Fruit fly (Drosophila melanogaster) whole organism, embryonic: ENCODE results near the gene RhoGAP19D.

Experiments used
- Aef1 ChIP-seq: fragments of 200-800 bp; sonication (Bioruptor generic); IDR thresholded peaks from 3 replicates; pipeline ENCODE4 v1.3.6; 2022; ENCODE audit warnings: missing biosample characterization, missing genetic modification characterization
- Atf3 ChIP-seq: fragments of 200-800 bp; sonication (Bioruptor generic); optimal IDR thresholded peaks from 3 replicates; lab custom pipeline; 2016; ENCODE audit warnings: missing biosample characterization, missing genetic modification characterization
- CG10267 ChIP-seq: fragments of 200-800 bp; sonication (Bioruptor generic); optimal IDR thresholded peaks from 2 replicates; lab custom pipeline; 2018; ENCODE audit warnings: missing biosample characterization, mild to moderate bottlenecking, missing genetic modification characterization, moderate library complexity
- CG10543 ChIP-seq: fragments of 200-800 bp; sonication (Bioruptor generic); optimal IDR thresholded peaks from 3 replicates; lab custom pipeline; 2017; ENCODE audit warnings: missing biosample characterization, mild to moderate bottlenecking, missing genetic modification characterization, moderate library complexity
- CG10979 ChIP-seq: fragments of 200-800 bp; sonication (Bioruptor generic); optimal IDR thresholded peaks from 2 replicates; lab custom pipeline; 2018; ENCODE audit warnings: missing biosample characterization, mild to moderate bottlenecking, missing genetic modification characterization, moderate library complexity
- CG12104 ChIP-seq: fragments of 200-800 bp; sonication (Bioruptor generic); optimal IDR thresholded peaks from 3 replicates; lab custom pipeline; 2016; ENCODE audit warnings: missing biosample characterization, missing genetic modification characterization
- CG13775 ChIP-seq: fragments of 200-800 bp; sonication (Bioruptor generic); optimal IDR thresholded peaks from 3 replicates; lab custom pipeline; 2017; ENCODE audit warnings: missing biosample characterization, mild to moderate bottlenecking, missing genetic modification characterization
- CG13894 ChIP-seq: fragments of 200-800 bp; sonication (Bioruptor generic); optimal IDR thresholded peaks from 3 replicates; lab custom pipeline; 2018; ENCODE audit warnings: missing biosample characterization, mild to moderate bottlenecking, missing genetic modification characterization, moderate library complexity
- CG15514 ChIP-seq: fragments of 200-800 bp; sonication (Bioruptor generic); optimal IDR thresholded peaks from 3 replicates; lab custom pipeline; 2017; ENCODE audit warnings: missing biosample characterization, missing genetic modification characterization, mild to moderate bottlenecking, moderate library complexity, missing genetic modification reagents
- CG2116 ChIP-seq: fragments of 200-800 bp; sonication (Bioruptor generic); optimal IDR thresholded peaks from 3 replicates; lab custom pipeline; 2018; ENCODE audit warnings: missing biosample characterization, mild to moderate bottlenecking, missing genetic modification characterization
- CG2678 ChIP-seq: fragments of 200-800 bp; sonication (Bioruptor generic); optimal IDR thresholded peaks from 3 replicates; lab custom pipeline; 2019; ENCODE audit warnings: missing biosample characterization, mild to moderate bottlenecking, missing genetic modification characterization, moderate library complexity
- CG3065 ChIP-seq: fragments of 200-800 bp; sonication (Bioruptor generic); optimal IDR thresholded peaks from 2 replicates; lab custom pipeline; 2016; ENCODE audit warnings: missing biosample characterization, missing genetic modification characterization
- CG33213 ChIP-seq: fragments of 200-800 bp; sonication (Bioruptor generic); optimal IDR thresholded peaks from 3 replicates; lab custom pipeline; 2016; ENCODE audit warnings: missing biosample characterization, missing genetic modification characterization
- CG4360 ChIP-seq: fragments of 200-800 bp; sonication (Bioruptor generic); IDR thresholded peaks from 2 replicates; pipeline ENCODE4 v1.3.6; 2022; ENCODE audit warnings: missing biosample characterization, missing genetic modification characterization
- CG7271 ChIP-seq: fragments of 200-800 bp; sonication (Bioruptor generic); optimal IDR thresholded peaks from 2 replicates; lab custom pipeline; 2018; ENCODE audit warnings: missing biosample characterization, mild to moderate bottlenecking, missing genetic modification characterization, moderate library complexity
- CG7786 ChIP-seq: fragments of 200-800 bp; sonication (Bioruptor generic); optimal IDR thresholded peaks from 2 replicates; lab custom pipeline; 2016; ENCODE audit warnings: missing biosample characterization, missing genetic modification characterization
- CG7839 ChIP-seq: fragments of 200-800 bp; sonication (Bioruptor generic); optimal IDR thresholded peaks from 3 replicates; lab custom pipeline; 2018; ENCODE audit warnings: missing biosample characterization, mild to moderate bottlenecking, missing genetic modification characterization, moderate library complexity
- CG8281 ChIP-seq: fragments of 200-800 bp; sonication (Bioruptor generic); optimal IDR thresholded peaks from 2 replicates; lab custom pipeline; 2018; ENCODE audit warnings: missing biosample characterization, mild to moderate bottlenecking, missing genetic modification characterization, moderate library complexity
- CoRest ChIP-seq: fragments of 200-800 bp; sonication (Bioruptor generic); optimal IDR thresholded peaks from 3 replicates; lab custom pipeline; 2018; ENCODE audit warnings: missing biosample characterization, mild to moderate bottlenecking, missing genetic modification characterization, moderate library complexity
- D ChIP-seq, 2 experiments: fragments of 200-800 bp in 1 of 2; fragments of >200 bp in 1 of 2; sonication (Bioruptor generic) in 1 of 2; optimal IDR thresholded peaks; 2 replicates in 1 of 2; 3 replicates in 1 of 2; lab custom pipeline; 2017; ENCODE audit warnings: mild to moderate bottlenecking in 1 of 2, missing biosample characterization in 1 of 2, missing genetic modification characterization in 1 of 2, missing genetic modification reagents in 1 of 2
- Doc2 ChIP-seq: fragments of 200-800 bp; sonication (Bioruptor generic); IDR thresholded peaks from 2 replicates; pipeline ENCODE4 v1.3.6; 2022; ENCODE audit warnings: missing biosample characterization, missing genetic modification characterization
- Gsc ChIP-seq: fragments of 200-800 bp; sonication (Bioruptor generic); IDR thresholded peaks from 2 replicates; pipeline ENCODE4 v1.3.6; 2022; ENCODE audit warnings: missing biosample characterization, missing genetic modification characterization
- H2.0 ChIP-seq: fragments of 200-800 bp; sonication (Bioruptor generic); IDR thresholded peaks from 2 replicates; pipeline ENCODE4 v1.3.6; 2022; ENCODE audit warnings: missing biosample characterization, missing genetic modification characterization
- Hr51 ChIP-seq, 2 experiments: fragments of 200-800 bp; sonication (Bioruptor generic); optimal IDR thresholded peaks; 2 replicates in 1 of 2; 3 replicates in 1 of 2; lab custom pipeline; 2016 to 2018; ENCODE audit warnings: missing biosample characterization in 2 of 2, missing genetic modification characterization in 2 of 2, mild to moderate bottlenecking in 1 of 2, moderate library complexity in 1 of 2
- MBD-R2 ChIP-seq: fragments of 200-800 bp; sonication (Bioruptor generic); IDR thresholded peaks from 2 replicates; pipeline ENCODE4 v1.3.6; 2022; ENCODE audit warnings: missing biosample characterization, missing genetic modification characterization
- Oli ChIP-seq: fragments of 200-800 bp; sonication (Bioruptor generic); optimal IDR thresholded peaks from 2 replicates; lab custom pipeline; 2018; ENCODE audit warnings: missing biosample characterization, mild to moderate bottlenecking, missing genetic modification characterization, moderate library complexity
- Pdp1 ChIP-seq, 2 experiments: fragments of 200-800 bp; sonication (Bioruptor generic); optimal IDR thresholded peaks; 3 replicates each; lab custom pipeline; 2016; ENCODE audit warnings: missing biosample characterization in 2 of 2, missing genetic modification characterization in 2 of 2, mild to moderate bottlenecking in 1 of 2, moderate library complexity in 1 of 2
- Rfx ChIP-seq: fragments of 200-800 bp; sonication (Bioruptor generic); IDR thresholded peaks from 2 replicates; pipeline ENCODE4 v1.3.6; 2022; ENCODE audit warnings: missing biosample characterization, missing genetic modification characterization
- Vsx1 ChIP-seq: fragments of 200-800 bp; sonication (Bioruptor generic); optimal IDR thresholded peaks from 2 replicates; lab custom pipeline; 2017; ENCODE audit warnings: missing biosample characterization, mild to moderate bottlenecking, missing genetic modification characterization, missing genetic modification reagents
- ase ChIP-seq: fragments of 200-800 bp; sonication (Bioruptor generic); IDR thresholded peaks from 3 replicates; pipeline ENCODE4 v1.3.6; 2022; ENCODE audit warnings: missing biosample characterization, missing genetic modification characterization
- da ChIP-seq: fragments of 200-800 bp; sonication (Bioruptor generic); optimal IDR thresholded peaks from 2 replicates; lab custom pipeline; 2016; ENCODE audit warnings: missing biosample characterization, missing genetic modification characterization
- hkb ChIP-seq, 2 experiments: fragments of 200-800 bp in 1 of 2; fragments of >200 bp in 1 of 2; sonication (Bioruptor generic) in 1 of 2; IDR thresholded peaks in 1 of 2; optimal IDR thresholded peaks in 1 of 2; 2 replicates each; pipeline versions ENCODE4 v1.3.6 to Lab custom; 2017 to 2022; ENCODE audit warnings: missing biosample characterization in 1 of 2, missing genetic modification characterization in 1 of 2
- mld ChIP-seq: fragments of 200-800 bp; sonication (Bioruptor generic); IDR thresholded peaks from 3 replicates; pipeline ENCODE4 v1.3.6; 2022; ENCODE audit warnings: missing biosample characterization, missing genetic modification characterization; ENCODE audit not compliant: partially characterized antibody
- nerfin-2 ChIP-seq: fragments of 200-800 bp; sonication (Bioruptor generic); IDR thresholded peaks from 2 replicates; pipeline ENCODE4 v1.3.6; 2022; ENCODE audit warnings: missing biosample characterization, missing genetic modification characterization; ENCODE audit not compliant: partially characterized antibody
- org-1 ChIP-seq: fragments of 200-800 bp; sonication (Bioruptor generic); optimal IDR thresholded peaks from 2 replicates; lab custom pipeline; 2017; ENCODE audit warnings: missing biosample characterization, missing genetic modification characterization
- otp ChIP-seq: fragments of 200-800 bp; sonication (Bioruptor generic); IDR thresholded peaks from 3 replicates; pipeline ENCODE4, ENCODE4 v1.3.6; 2022; ENCODE audit warnings: missing biosample characterization, missing genetic modification characterization
- pan ChIP-seq, 4 experiments: fragments of >200 bp in 3 of 4; fragments of 200-800 bp in 1 of 4; sonication (Bioruptor generic) in 1 of 4; optimal IDR thresholded peaks in 3 of 4; IDR thresholded peaks in 1 of 4; 2 replicates each; pipeline versions ENCODE4 v1.3.6 to Lab custom; 2017 to 2022; ENCODE audit warnings: missing biosample characterization in 2 of 4, missing genetic modification characterization in 2 of 4, mixed read lengths in 1 of 4
- pum ChIP-seq: fragments of 200-800 bp; sonication (Bioruptor generic); optimal IDR thresholded peaks from 2 replicates; lab custom pipeline; 2016; ENCODE audit warnings: missing biosample characterization, missing genetic modification characterization
- run ChIP-seq: fragments of 200-800 bp; sonication (Bioruptor generic); optimal IDR thresholded peaks from 3 replicates; lab custom pipeline; 2018; ENCODE audit warnings: missing biosample characterization, mild to moderate bottlenecking, missing genetic modification characterization
- sc ChIP-seq, 3 experiments: fragments of >200 bp in 2 of 3; fragments of 200-800 bp in 1 of 3; sonication (Bioruptor generic) in 1 of 3; optimal IDR thresholded peaks; 2 replicates in 2 of 3; 3 replicates in 1 of 3; lab custom pipeline; 2017; ENCODE audit warnings: mild to moderate bottlenecking in 1 of 3, missing biosample characterization in 1 of 3, missing genetic modification characterization in 1 of 3, missing genetic modification reagents in 1 of 3
- schlank ChIP-seq: fragments of 200-800 bp; sonication (Bioruptor generic); optimal IDR thresholded peaks from 2 replicates; lab custom pipeline; 2018; ENCODE audit warnings: missing biosample characterization, mild to moderate bottlenecking, missing genetic modification characterization
- sima ChIP-seq: fragments of 200-800 bp; sonication (Bioruptor generic); optimal IDR thresholded peaks from 2 replicates; lab custom pipeline; 2016; ENCODE audit warnings: missing biosample characterization, missing genetic modification characterization
- slou ChIP-seq: fragments of 200-800 bp; sonication (Bioruptor generic); optimal IDR thresholded peaks from 3 replicates; lab custom pipeline; 2016; ENCODE audit warnings: missing biosample characterization, missing genetic modification characterization
- stc ChIP-seq: fragments of 200-800 bp; sonication (Bioruptor generic); IDR thresholded peaks from 2 replicates; pipeline ENCODE4 v1.3.6; 2022; ENCODE audit warnings: missing biosample characterization, missing genetic modification characterization
- sug ChIP-seq: fragments of 200-800 bp; optimal IDR thresholded peaks from 2 replicates; lab custom pipeline; 2019; ENCODE audit warnings: missing biosample characterization, mild to moderate bottlenecking, missing genetic modification characterization, moderate library complexity
- toy ChIP-seq: fragments of 200-800 bp; sonication (Bioruptor generic); IDR thresholded peaks from 2 replicates; pipeline ENCODE4 v1.3.6; 2022; ENCODE audit warnings: missing biosample characterization, missing genetic modification characterization
- yki ChIP-seq: fragments of >200 bp; optimal IDR thresholded peaks from 3 replicates; lab custom pipeline; 2018
- zfh2 ChIP-seq: fragments of 200-800 bp; sonication (Bioruptor generic); optimal IDR thresholded peaks from 2 replicates; lab custom pipeline; 2016; ENCODE audit warnings: missing biosample characterization, missing genetic modification characterization

RhoGAP19D gene

DNA sequence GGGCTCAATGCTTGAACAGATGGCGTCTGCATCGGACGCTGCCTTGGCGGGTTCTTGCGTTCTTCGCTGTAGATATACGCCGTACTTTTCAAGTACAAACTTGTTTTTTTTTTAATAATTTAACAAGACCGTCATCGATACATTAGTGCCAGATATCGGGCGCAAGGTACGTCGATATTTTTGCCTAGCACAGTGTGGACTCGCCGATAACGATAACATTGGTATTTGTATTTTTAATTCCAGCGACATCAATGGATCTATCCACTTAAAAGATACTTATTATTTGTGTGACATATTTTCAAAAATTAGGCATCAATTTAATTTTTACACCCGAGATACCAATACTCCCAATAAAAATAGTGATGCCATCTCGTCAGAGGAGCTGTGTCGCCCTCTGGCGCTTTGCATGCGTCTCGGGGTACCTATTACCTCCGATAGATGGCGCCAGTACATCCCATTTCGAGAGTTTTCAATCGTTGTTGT is 14.3 kb upstream of the RhoGAP19D start, which contains the start of gene Tak1 (continued):
- TF ChIP-seq mld (GFP tag; lab: Robert Waterston, UW): peak; percentile 70
- TF ChIP-seq org-1: peak; percentile 4
- no peak for TF ChIP-seq CG12104 (GFP tag; lab: Kevin White, UChicago)
- TF ChIP-seq CG8281 (tag; lab: Kevin White, UChicago): no peak
- peak; percentile 85 for TF ChIP-seq nerfin-2 (GFP tag; lab: Robert Waterston, UW)
- TF ChIP-seq pum (GFP tag; lab: Kevin White, UChicago): peak; percentile 60
- TF ChIP-seq yki: no peak
- peak; percentile 25 for TF ChIP-seq CG7786
- no peak for TF ChIP-seq MBD-R2 (GFP tag; lab: Robert Waterston, UW)
- TF ChIP-seq sc (optimal IDR thresholded peaks at IDR 0.05; lab: Kevin White, UChicago): no peak
- no peak for TF ChIP-seq sc (GFP tag; optimal IDR thresholded peaks at IDR 0.05; lab: Kevin White, UChicago)
- no peak for TF ChIP-seq Vsx1 (GFP tag; lab: Kevin White, UChicago)
- TF ChIP-seq CG7839 (tag; lab: Kevin White, UChicago): peak; percentile 56
- peak; percentile 73 for TF ChIP-seq Aef1 (GFP tag; lab: Robert Waterston, UW)
- TF ChIP-seq otp (GFP tag; lab: Robert Waterston, UW): 0 out of 3 replicates have a peak, but pooled peaks have one; percentile 11
- peak; percentile 74 for TF ChIP-seq hkb (optimal IDR thresholded peaks at IDR 0.05; lab: Kevin White, UChicago)
- no peak for TF ChIP-seq hkb (GFP tag; IDR thresholded peaks at IDR 0.05; lab: Robert Waterston, UW)
- peak; percentile 30 for TF ChIP-seq CG13894 (tag; lab: Kevin White, UChicago)
- no peak for TF ChIP-seq Gsc
- no peak for TF ChIP-seq schlank (tag; lab: Kevin White, UChicago)
- no peak for TF ChIP-seq D (optimal IDR thresholded peaks at IDR 0.05; lab: Kevin White, UChicago)
- TF ChIP-seq D (GFP tag; optimal IDR thresholded peaks at IDR 0.05; lab: Kevin White, UChicago): no peak
- no peak for TF ChIP-seq zfh2 (GFP tag; lab: Kevin White, UChicago)
- no peak for TF ChIP-seq CG4360 (GFP tag; lab: Robert Waterston, UW)
- TF ChIP-seq Rfx (GFP tag; lab: Robert Waterston, UW): peak; percentile 79
- TF ChIP-seq CG33213 (GFP tag; lab: Kevin White, UChicago): peak; percentile 69
- TF ChIP-seq CoRest (tag; lab: Kevin White, UChicago): peak; percentile 45
- TF ChIP-seq toy (GFP tag; lab: Robert Waterston, UW): no peak
- TF ChIP-seq CG7271 (tag; lab: Kevin White, UChicago): no peak
- no peak for TF ChIP-seq slou (GFP tag; lab: Kevin White, UChicago)
- no peak for TF ChIP-seq Doc2
- TF ChIP-seq CG10267: peak; percentile 54
- peak; percentile 32 for TF ChIP-seq CG10979 (tag; lab: Kevin White, UChicago)
- peak; percentile 3 for TF ChIP-seq CG13775 (GFP tag; lab: Kevin White, UChicago)
- TF ChIP-seq CG2116 (GFP tag; lab: Kevin White, UChicago): peak; percentile 90
- no peak for TF ChIP-seq run (tag; lab: Kevin White, UChicago)
- TF ChIP-seq ase (GFP tag; lab: Robert Waterston, UW): peak; percentile 63; the same call in 1 of the 3 replicates
- TF ChIP-seq CG3065 (GFP tag; lab: Kevin White, UChicago): peak; percentile 5
- TF ChIP-seq CG15514 (GFP tag; lab: Kevin White, UChicago): peak; percentile 52
- peak; percentile 28 for TF ChIP-seq CG10543
- peak; percentile 8 to 19 for TF ChIP-seq Hr51 (GFP tag; optimal IDR thresholded peaks at IDR 0.05; lab: Kevin White, UChicago)
- peak; percentile 23 for TF ChIP-seq Atf3 (GFP tag; lab: Kevin White, UChicago)
- TF ChIP-seq sima: no peak
- TF ChIP-seq CG2678 (tag; lab: Kevin White, UChicago): peak; percentile 34
- TF ChIP-seq sug (tag; lab: Kevin White, UChicago): peak; percentile 60
- peak; percentile 18 for TF ChIP-seq Oli
- TF ChIP-seq H2.0: peak; percentile 64
- TF ChIP-seq pan (optimal IDR thresholded peaks at IDR 0.05; lab: Kevin White, UChicago): no peak
- peak in 1 of 2 experiments; percentile 45 for TF ChIP-seq pan (GFP tag; optimal IDR thresholded peaks at IDR 0.05 in 1 of 2, IDR thresholded peaks at IDR 0.05 in 1 of 2)
- no peak for TF ChIP-seq stc (GFP tag; lab: Robert Waterston, UW)
- peak; percentile 1 to 52 for TF ChIP-seq Pdp1 (GFP tag; optimal IDR thresholded peaks at IDR 0.05; lab: Kevin White, UChicago)
- TF ChIP-seq da: no peak
